Fruit fly (Drosophila melanogaster) S2 (cell line): ENCODE measurements around the gene CG31538.

ENCODE experiments used
- CG8478 ChIP-seq: fragments of >200 bp; optimal IDR thresholded peaks from 2 replicates; lab custom pipeline; 2018
- CTCF ChIP-seq, 2 experiments: fragments of >200 bp; optimal IDR thresholded peaks; 2 replicates each; lab custom pipeline; 2018

dm6 chr3R:5302939-5303777 is 25.5 kb upstream of the CG31538 start:
- TF ChIP-seq CTCF (optimal IDR thresholded peaks at IDR 0.05; lab: Kevin White, UChicago) (no peak), CG8478 (lab: Kevin White, UChicago) (no peak)
